Worm (Caenorhabditis elegans): Measurements from ENCODE around the gene oac-32.
"Not testable (repeated sequence)": the region's sequence is repeated elsewhere in the genome, so short reads cannot be mapped to it uniquely, and the experiment has no call there.

The oac-32 gene

ce11 chrV:1572585-1572984 lies 27.0 kb upstream of the oac-32 start:
- TF ChIP-seq ref-2 (tag; optimal IDR thresholded peaks at IDR 0.05) (peak; percentile 17), ceh-19 (GFP tag; optimal IDR thresholded peaks at IDR 0.05) (no peak), ttx-3 (tag; optimal IDR thresholded peaks at IDR 0.05) (no peak), fkh-6 (tag; optimal IDR thresholded peaks at IDR 0.05) (no peak), nhr-11 (tag; optimal IDR thresholded peaks at IDR 0.05) (no peak), hlh-30 (tag; optimal IDR thresholded peaks at IDR 0.05; ENCODE audit: insufficient read depth) (peak; percentile 5)

ce11 chrV:1570679-1571078 lies 25.1 kb upstream of the oac-32 start:
- TF ChIP-seq K09A11.1 (tag; optimal IDR thresholded peaks at IDR 0.05; ENCODE audit: insufficient read depth) (no peak), ref-2 (tag; optimal IDR thresholded peaks at IDR 0.05) (peak; percentile 75), unc-55 (GFP tag; optimal IDR thresholded peaks at IDR 0.05) (peak; percentile 66), ceh-31 (tag; optimal IDR thresholded peaks at IDR 0.05) (peak; percentile 36), tbx-2 (tag; optimal IDR thresholded peaks at IDR 0.05) (peak; percentile 37), rnt-1 (tag; optimal IDR thresholded peaks at IDR 0.05) (no peak), ceh-6 (GFP tag; optimal IDR thresholded peaks at IDR 0.05) (no peak)

ce11 chrV:1569750-1570419 lies 24.3 kb upstream of the oac-32 start:
- peak; percentile 73 for TF ChIP-seq nfya-1 (tag; optimal IDR thresholded peaks at IDR 0.05)
- TF ChIP-seq ama-1 (optimal IDR thresholded peaks at IDR 0.05) = peak; percentile 19
- no peak for TF ChIP-seq T23F11.4 (GFP tag; optimal IDR thresholded peaks at IDR 0.05)
- no peak for TF ChIP-seq fax-1 (tag; optimal IDR thresholded peaks at IDR 0.05)

ce11 chrV:1566776-1567175 lies 21.2 kb upstream of the oac-32 start, which contains the start of gene cdc-25.2:
Gene cdc-25.2 (plus strand): TSS chrV:1567076.
- TF ChIP-seq dve-1 (tag; optimal IDR thresholded peaks at IDR 0.05) = no peak

ce11 chrV:1561169-1561568 lies 15.6 kb upstream of the oac-32 start:
- TF ChIP-seq ceh-45 (GFP tag; IDR thresholded peaks at IDR 0.05) (peak; percentile 88), unc-3 (GFP tag; conservative IDR thresholded peaks at IDR 0.05) (peak; percentile 72), sox-2 (GFP tag; IDR thresholded peaks at IDR 0.05) (peak; percentile 39)
- not testable (repeated sequence) for TF ChIP-seq unc-3 (tag; optimal IDR thresholded peaks at IDR 0.05)

- TF ChIP-seq hlh-6 (tag; optimal IDR thresholded peaks at IDR 0.05) (no peak), che-1 (tag; optimal IDR thresholded peaks at IDR 0.05) (no peak), pros-1 (tag; optimal IDR thresholded peaks at IDR 0.05) (no peak), fkh-10 (GFP tag; optimal IDR thresholded peaks at IDR 0.05) (no peak), syd-9 (tag; optimal IDR thresholded peaks at IDR 0.05) (no peak)
Measured at ce11 chrV:1558113-1558512, 12.5 kb upstream of the oac-32 start.

- TF ChIP-seq C08G9.2 (tag; optimal IDR thresholded peaks at IDR 0.05) (no peak), elt-2 (tag; optimal IDR thresholded peaks at IDR 0.05) (peak; percentile 86)
Measured at ce11 chrV:1555072-1555471, 9.5 kb upstream of the oac-32 start.

- no peak for TF ChIP-seq ama-1 (optimal IDR thresholded peaks at IDR 0.05)
- TF ChIP-seq sdc-2 (tag; optimal IDR thresholded peaks at IDR 0.05) = no peak
- TF ChIP-seq ceh-19 (GFP tag; optimal IDR thresholded peaks at IDR 0.05) = no peak
- TF ChIP-seq eyg-1 (tag; optimal IDR thresholded peaks at IDR 0.05) = no peak
- TF ChIP-seq ztf-16 (tag; optimal IDR thresholded peaks at IDR 0.05) = no peak
- no peak for TF ChIP-seq dve-1 (tag; optimal IDR thresholded peaks at IDR 0.05)
- TF ChIP-seq sox-4 (tag; optimal IDR thresholded peaks at IDR 0.05) = no peak
- no peak for TF ChIP-seq unc-3 (GFP tag; conservative IDR thresholded peaks at IDR 0.05)
- TF ChIP-seq unc-3 (tag; optimal IDR thresholded peaks at IDR 0.05) = no peak
- no peak for TF ChIP-seq ttx-3 (tag; optimal IDR thresholded peaks at IDR 0.05)
- TF ChIP-seq ceh-9 (tag; optimal IDR thresholded peaks at IDR 0.05) = no peak
- TF ChIP-seq lin-11 (tag; optimal IDR thresholded peaks at IDR 0.05) = no peak
- TF ChIP-seq ceh-31 (tag; optimal IDR thresholded peaks at IDR 0.05) = no peak
- no peak for TF ChIP-seq ceh-45 (GFP tag; IDR thresholded peaks at IDR 0.05)
- TF ChIP-seq elt-4 (tag; optimal IDR thresholded peaks at IDR 0.05) = no peak
- no peak for TF ChIP-seq hlh-13 (GFP tag; optimal IDR thresholded peaks at IDR 0.05)
- no peak for TF ChIP-seq odd-2 (tag; optimal IDR thresholded peaks at IDR 0.05)
- no peak for TF ChIP-seq C38D4.7 (GFP tag; optimal IDR thresholded peaks at IDR 0.05)
- no peak for TF ChIP-seq fkh-6 (tag; optimal IDR thresholded peaks at IDR 0.05)
- no peak for TF ChIP-seq fkh-10 (GFP tag; optimal IDR thresholded peaks at IDR 0.05)
Measured at ce11 chrV:1553004-1553403, 7.4 kb upstream of the oac-32 start, which contains the start of gene srsx-8. Gene srsx-8 (minus strand): TSS chrV:1553104.

Measured in whole organism, late embryonic.